Worm (Caenorhabditis elegans) whole organism, dauer: Measurements from ENCODE around the gene otpl-2.

Experiments used
- unc-62 ChIP-seq: sonication (generic microtip); optimal IDR thresholded peaks from 2 replicates; lab custom pipeline; 2017; ENCODE audit warnings: missing biosample characterization, missing genetic modification reagents, missing genetic modification characterization

otpl-2 gene

ce11 chrV:4094740-4095139, 21.2 kb downstream of the otpl-2 start, which contains the start of gene nhr-181:
TSS of gene nhr-181 (plus strand) at chrV:4095040.
- TF ChIP-seq unc-62, result no peak

- no peak for TF ChIP-seq unc-62
Observed at ce11 chrV:4101567-4101966, 28.0 kb downstream of the otpl-2 start, which contains the start of gene srj-40. TSS of gene srj-40 (plus strand) at chrV:4101867.

ce11 chrV:4104298-4104697, 30.7 kb downstream of the otpl-2 start, which contains the start of gene srj-39:
TSS of gene srj-39 (plus strand) at chrV:4104598.
- TF ChIP-seq unc-62, result no peak

DNA sequence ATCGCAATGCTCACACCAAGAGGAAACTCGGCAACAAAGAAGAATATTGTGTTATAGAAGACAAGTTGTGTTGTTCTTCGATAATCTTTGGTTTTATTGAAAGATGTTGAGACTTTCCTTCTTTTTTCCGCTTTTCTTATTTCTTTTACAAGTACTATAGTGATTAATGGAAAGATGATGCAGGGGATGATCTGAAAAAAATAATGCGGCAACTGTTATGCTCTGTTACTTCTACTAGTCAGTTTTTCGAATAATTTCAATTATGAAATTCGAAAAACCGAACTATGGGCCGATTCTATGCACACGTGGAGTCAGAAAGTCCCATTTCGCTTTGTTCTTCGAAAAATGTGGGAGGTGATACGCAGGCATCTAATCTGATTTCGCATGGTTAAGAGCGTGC, 33.1 kb downstream of the otpl-2 start:
- TF ChIP-seq unc-62, result no peak

ce11 chrV:4109873-4110272, 36.3 kb downstream of the otpl-2 start, which contains the start of gene clc-18:
TSS of gene clc-18 (minus strand) at chrV:4109973.
- TF ChIP-seq unc-62, result no peak

DNA sequence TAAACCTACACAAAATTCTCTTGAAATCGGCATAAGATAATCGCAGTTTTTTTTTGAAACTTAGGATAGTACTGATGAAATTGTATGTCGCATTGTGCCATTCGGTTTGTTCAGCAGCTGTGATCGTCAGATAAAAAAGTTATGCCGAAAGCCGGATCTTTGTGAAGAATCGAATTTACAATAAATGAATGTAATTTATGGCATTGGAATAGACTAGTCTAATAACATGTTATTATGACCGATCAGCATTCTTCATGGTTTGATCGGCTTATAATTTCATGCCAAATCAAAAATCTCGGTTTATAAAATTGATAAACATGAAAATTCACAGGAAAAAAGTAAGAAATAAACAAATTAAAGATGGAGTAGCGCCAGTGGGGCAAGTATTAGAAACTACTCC, 39.0 kb downstream of the otpl-2 start, which contains the start of gene srw-134:
Gene srw-134, minus strand, starts transcription at position 101 of the 400 bp plus-strand sequence.
- TF ChIP-seq unc-62, result no peak

ce11 chrV:4114627-4115026, 41.1 kb downstream of the otpl-2 start, which contains the start of gene srw-133:
TSS of gene srw-133 (minus strand) at chrV:4114727.
- no peak for TF ChIP-seq unc-62

DNA sequence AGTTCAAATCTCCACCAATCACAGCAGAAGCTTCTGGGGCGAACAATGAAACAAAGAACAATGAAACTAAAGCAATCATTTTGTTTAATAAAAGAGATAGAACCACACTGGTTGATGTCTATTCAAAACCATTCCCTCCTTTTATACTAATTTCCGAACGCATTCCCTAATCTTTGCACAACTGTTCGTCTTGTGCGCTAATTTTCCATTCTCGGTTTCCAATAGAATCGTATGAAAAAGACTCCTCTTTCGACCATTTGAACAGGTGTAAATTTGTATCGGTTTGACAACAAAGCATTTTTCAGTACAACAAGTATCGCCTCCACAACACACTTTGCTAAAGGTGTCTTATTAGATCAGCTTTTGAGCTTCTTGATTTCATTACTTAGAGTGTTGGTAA, 42.5 kb downstream of the otpl-2 start, which contains the start of gene T05B4.8:
Gene T05B4.8, minus strand, starts transcription at position 101 of the 400 bp plus-strand sequence.
- no peak for TF ChIP-seq unc-62

DNA sequence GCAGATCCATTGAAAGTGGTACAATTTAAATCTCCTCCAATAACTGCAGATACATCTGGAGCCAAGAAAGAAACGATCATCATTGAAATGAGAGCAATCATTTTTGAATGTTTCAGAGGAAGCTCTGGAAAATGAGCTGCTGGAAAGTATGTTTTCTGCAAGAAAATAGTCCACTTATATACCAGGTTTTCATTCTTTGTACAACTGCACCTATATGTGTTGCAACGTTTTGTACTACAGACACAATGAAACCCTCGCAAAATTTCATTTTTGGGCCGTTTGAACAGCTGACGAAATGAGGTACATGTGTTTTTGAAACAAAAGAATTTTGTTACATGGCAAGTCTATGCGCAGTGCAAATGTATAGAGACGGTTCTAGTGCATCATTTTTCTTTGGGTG, 44.8 kb downstream of the otpl-2 start, which contains the start of gene T05B4.9:
Gene T05B4.9, minus strand, starts transcription at position 101 of the 400 bp plus-strand sequence.
- no peak for TF ChIP-seq unc-62

DNA sequence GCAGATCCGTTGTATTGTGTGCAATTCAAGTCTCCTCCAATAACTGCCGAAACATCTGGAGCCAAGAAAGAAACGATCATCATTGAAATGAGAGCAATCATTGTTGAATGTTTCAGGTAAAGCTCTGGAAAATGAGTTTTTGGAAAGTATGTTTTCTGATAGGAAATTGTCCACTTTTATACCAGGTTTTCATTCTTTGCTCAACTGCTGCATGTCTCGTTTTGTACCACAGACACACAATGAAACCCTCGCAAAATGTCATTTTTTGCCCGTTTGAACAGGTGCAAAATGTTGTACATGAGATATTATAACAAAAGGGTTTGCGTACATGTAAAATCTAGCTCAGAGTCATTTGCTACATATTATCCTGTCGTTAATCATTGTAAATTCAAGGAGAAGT, 47.1 kb downstream of the otpl-2 start, which contains the start of gene T05B4.10:
Gene T05B4.10, minus strand, starts transcription at position 101 of the 400 bp plus-strand sequence.
- TF ChIP-seq unc-62, result no peak

DNA sequence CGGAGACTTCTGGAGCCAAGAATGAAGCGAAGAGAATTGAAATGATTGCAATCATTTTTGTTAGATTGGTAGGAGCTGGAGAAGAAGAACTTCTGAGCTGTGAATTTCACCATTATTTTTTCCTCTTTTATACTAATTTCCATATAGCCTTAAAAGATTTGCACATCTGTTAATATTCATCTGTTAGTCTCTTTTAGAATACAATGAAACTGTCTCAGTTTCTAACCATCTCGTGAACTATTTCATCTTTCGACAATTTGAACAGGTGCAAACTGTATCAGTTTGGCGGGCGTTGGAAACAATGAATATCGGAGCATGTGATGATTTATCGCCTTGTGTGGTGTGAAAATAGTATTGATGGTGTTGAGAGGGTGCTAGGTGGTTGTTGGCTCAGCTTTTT, 48.9 kb downstream of the otpl-2 start, which contains the start of gene phat-5:
Gene phat-5, minus strand, starts transcription at position 101 of the 400 bp plus-strand sequence.
- TF ChIP-seq unc-62, result no peak

DNA sequence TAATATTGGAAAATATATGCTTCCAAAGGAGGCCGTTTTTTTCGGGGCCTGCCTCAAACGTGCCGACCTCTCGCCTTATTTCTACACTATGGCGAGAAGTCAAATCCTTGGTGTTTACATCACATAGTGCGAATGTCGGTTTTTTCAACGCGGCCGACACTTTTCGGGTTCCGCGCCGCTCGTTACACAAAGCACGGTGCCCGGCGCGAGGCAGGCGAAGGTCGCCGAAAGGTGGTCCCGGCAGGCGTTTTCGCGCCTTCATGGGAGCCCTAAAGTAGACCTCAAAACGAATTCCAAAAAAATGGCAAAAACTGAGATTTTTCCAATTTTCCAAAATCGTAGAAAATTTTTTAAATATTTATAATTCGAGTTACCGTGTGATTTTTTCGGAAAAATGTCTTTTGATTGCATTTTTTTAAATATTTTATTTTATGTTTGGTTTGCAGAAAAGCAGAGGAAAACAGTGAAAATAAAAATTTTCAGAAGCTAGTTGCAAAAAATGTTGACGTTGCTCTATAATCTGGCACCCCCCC, 52.1 kb downstream of the otpl-2 start, which contains the start of gene T05B4.12:
Gene T05B4.12, minus strand, starts transcription at position 483 of the 533 bp plus-strand sequence.
- no peak for TF ChIP-seq unc-62
